Worm (Caenorhabditis elegans) whole organism, late embryonic: ENCODE data around the gene Y67H2A.2.
A peak's percentile ranks its signal among the peaks of the same experiment; 100 is the strongest.

Source experiments
- C08G9.2 ChIP-seq: sonication (generic microtip); optimal IDR thresholded peaks from 2 replicates; lab custom pipeline; 2016; ENCODE audit warnings: mild to moderate bottlenecking, missing genetic modification characterization, moderate library complexity, missing compliant biosample characterization
- F13H6.1 ChIP-seq: sonication (generic microtip); optimal IDR thresholded peaks from 2 replicates; lab custom pipeline; 2016; ENCODE audit warnings: missing genetic modification characterization, missing compliant biosample characterization
- K09A11.1 ChIP-seq: sonication (generic microtip); optimal IDR thresholded peaks from 2 replicates; lab custom pipeline; 2017; ENCODE audit warnings: antibody characterized with exemption, mild to moderate bottlenecking, missing genetic modification characterization, missing compliant biosample characterization; ENCODE audit not compliant: insufficient read depth
- T23F11.4 ChIP-seq: fragments of 200-800 bp; sonication (Bioruptor generic); optimal IDR thresholded peaks from 2 replicates; lab custom pipeline; 2018; ENCODE audit warnings: mild to moderate bottlenecking, missing genetic modification characterization, missing compliant biosample characterization
- ceh-14 ChIP-seq: sonication (generic microtip); optimal IDR thresholded peaks from 2 replicates; lab custom pipeline; 2016; ENCODE audit warnings: missing genotype, missing genetic modification characterization, missing compliant biosample characterization
- ceh-18 ChIP-seq: sonication (generic microtip); optimal IDR thresholded peaks from 2 replicates; lab custom pipeline; 2016; ENCODE audit warnings: missing genetic modification characterization, missing compliant biosample characterization
- ceh-30 ChIP-seq: fragments of 150-350 bp; optimal IDR thresholded peaks from 2 replicates; lab custom pipeline; 2014; ENCODE audit warnings: missing biosample characterization, missing genetic modification characterization
- ceh-34 ChIP-seq: sonication (generic microtip); optimal IDR thresholded peaks from 2 replicates; lab custom pipeline; 2016; ENCODE audit warnings: mild to moderate bottlenecking, missing genetic modification characterization, missing compliant biosample characterization
- ceh-6 ChIP-seq: fragments of 200-800 bp; sonication (Bioruptor generic); optimal IDR thresholded peaks from 2 replicates; lab custom pipeline; 2018; ENCODE audit warnings: mild to moderate bottlenecking, missing genetic modification characterization, missing compliant biosample characterization
- ceh-9 ChIP-seq: sonication (generic microtip); optimal IDR thresholded peaks from 2 replicates; lab custom pipeline; 2016; ENCODE audit warnings: mild to moderate bottlenecking, missing genetic modification characterization, inconsistent platforms, missing compliant biosample characterization
- eyg-1 ChIP-seq: sonication (generic microtip); optimal IDR thresholded peaks from 2 replicates; lab custom pipeline; 2016; ENCODE audit warnings: missing genotype, missing genetic modification characterization, missing compliant biosample characterization
- fax-1 ChIP-seq: sonication (generic microtip); optimal IDR thresholded peaks from 2 replicates; lab custom pipeline; 2016; ENCODE audit warnings: missing genotype, missing genetic modification characterization, missing compliant biosample characterization
- fkh-10 ChIP-seq: fragments of 150-350 bp; optimal IDR thresholded peaks from 2 replicates; lab custom pipeline; 2014; ENCODE audit warnings: missing biosample characterization, missing genetic modification reagents, missing genetic modification characterization
- hlh-13 ChIP-seq: fragments of 200-800 bp; sonication (Bioruptor generic); optimal IDR thresholded peaks from 2 replicates; lab custom pipeline; 2018; ENCODE audit warnings: mild to moderate bottlenecking, missing genetic modification characterization, missing compliant biosample characterization
- hlh-30 ChIP-seq: sonication (generic microtip); optimal IDR thresholded peaks from 2 replicates; lab custom pipeline; 2017; ENCODE audit warnings: antibody characterized with exemption, missing genetic modification characterization, missing compliant biosample characterization; ENCODE audit not compliant: insufficient read depth
- lin-11 ChIP-seq: fragments of 200-800 bp; sonication (Bioruptor generic); optimal IDR thresholded peaks from 2 replicates; lab custom pipeline; 2018; ENCODE audit warnings: mild to moderate bottlenecking, missing genetic modification characterization, missing compliant biosample characterization
- mec-3 ChIP-seq: sonication (generic microtip); optimal IDR thresholded peaks from 2 replicates; lab custom pipeline; 2016; ENCODE audit warnings: borderline replicate concordance, missing genetic modification characterization, missing compliant biosample characterization
- nfya-1 ChIP-seq: sonication (generic microtip); optimal IDR thresholded peaks from 2 replicates; lab custom pipeline; 2017; ENCODE audit warnings: missing genetic modification characterization, mild to moderate bottlenecking, missing compliant biosample characterization, antibody characterized with exemption, moderate library complexity
- nhr-232 ChIP-seq: sonication (generic microtip); optimal IDR thresholded peaks from 2 replicates; lab custom pipeline; 2016; ENCODE audit warnings: missing genetic modification characterization, missing compliant biosample characterization
- npax-4 ChIP-seq: sonication (generic microtip); optimal IDR thresholded peaks from 2 replicates; lab custom pipeline; 2016; ENCODE audit warnings: missing genetic modification characterization, missing compliant biosample characterization
- odd-2 ChIP-seq: sonication (generic microtip); optimal IDR thresholded peaks from 2 replicates; lab custom pipeline; 2017; ENCODE audit warnings: antibody characterized with exemption, mild to moderate bottlenecking, missing genetic modification characterization, missing compliant biosample characterization
- pqm-1 ChIP-seq: sonication (generic microtip); optimal IDR thresholded peaks from 2 replicates; lab custom pipeline; 2016; ENCODE audit warnings: missing genetic modification characterization, missing compliant biosample characterization
- pros-1 ChIP-seq: fragments of 150-350 bp; optimal IDR thresholded peaks from 2 replicates; lab custom pipeline; 2014; ENCODE audit warnings: missing biosample characterization, missing genetic modification reagents, missing genetic modification characterization
- ref-2 ChIP-seq: sonication (generic microtip); optimal IDR thresholded peaks from 2 replicates; lab custom pipeline; 2016; ENCODE audit warnings: missing genetic modification characterization, missing compliant biosample characterization
- rnt-1 ChIP-seq: sonication (generic microtip); optimal IDR thresholded peaks from 2 replicates; lab custom pipeline; 2016; ENCODE audit warnings: missing genetic modification characterization, missing compliant biosample characterization
- sox-4 ChIP-seq: sonication (generic microtip); optimal IDR thresholded peaks from 2 replicates; lab custom pipeline; 2017; ENCODE audit warnings: mild to moderate bottlenecking, missing genetic modification characterization, inconsistent platforms, missing compliant biosample characterization
- syd-9 ChIP-seq: sonication (generic microtip); optimal IDR thresholded peaks from 2 replicates; lab custom pipeline; 2016; ENCODE audit warnings: mild to moderate bottlenecking, missing genetic modification characterization, moderate library complexity, missing compliant biosample characterization
- tbx-2 ChIP-seq: sonication (generic microtip); optimal IDR thresholded peaks from 2 replicates; lab custom pipeline; 2016; ENCODE audit warnings: missing genetic modification characterization, missing compliant biosample characterization
- tbx-7 ChIP-seq: sonication (generic microtip); optimal IDR thresholded peaks from 2 replicates; lab custom pipeline; 2016; ENCODE audit warnings: missing genotype, missing genetic modification characterization, missing compliant biosample characterization
- zip-5 ChIP-seq: sonication (generic microtip); optimal IDR thresholded peaks from 2 replicates; lab custom pipeline; 2016; ENCODE audit warnings: missing genetic modification characterization, missing compliant biosample characterization
- ztf-16 ChIP-seq: sonication (generic microtip); optimal IDR thresholded peaks from 2 replicates; lab custom pipeline; 2017; ENCODE audit warnings: missing genetic modification characterization, missing compliant biosample characterization

Gene Y67H2A.2

DNA sequence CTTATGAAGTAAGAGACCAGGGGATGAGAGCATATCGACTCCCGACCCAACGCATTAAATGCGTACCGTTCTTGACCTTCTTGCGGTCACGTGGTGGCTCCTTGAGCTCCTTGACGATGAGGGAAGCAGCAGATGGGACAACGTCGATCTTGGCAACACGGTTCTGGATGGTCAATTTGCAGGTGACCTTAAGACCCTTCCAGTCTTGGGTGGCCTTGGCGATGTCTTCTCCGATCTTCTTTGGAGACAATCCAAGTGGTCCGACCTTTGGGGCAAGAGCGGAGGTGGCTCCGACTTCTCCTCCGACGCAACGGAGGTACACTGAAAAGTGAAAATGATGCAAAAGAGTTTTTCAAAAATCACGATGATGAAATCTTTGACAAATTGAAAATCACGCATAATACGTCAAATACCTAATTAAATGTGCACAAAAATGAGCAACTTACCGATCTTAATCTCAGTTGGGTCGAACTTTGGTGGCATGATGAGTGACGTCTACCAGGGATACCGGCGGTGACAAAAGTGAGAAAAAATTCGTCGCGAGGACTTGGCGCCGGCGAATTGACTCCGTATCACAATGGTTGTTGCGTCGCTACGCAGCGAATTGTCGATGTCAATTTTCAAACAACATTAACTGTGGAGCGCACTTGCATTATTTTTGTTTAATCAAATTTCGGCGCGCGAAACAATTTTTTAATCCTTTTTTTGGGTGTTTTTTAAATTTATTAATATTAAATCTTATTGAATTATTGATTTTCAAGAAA is 57.4 kb downstream of the Y67H2A.2 start, which contains the start of gene rpl-12 (continued):
- TF ChIP-seq hlh-13 (peak; percentile 8), nfya-1 (tag; lab: Kevin White, UChicago) (peak; percentile 92), mec-3 (tag; lab: Kevin White, UChicago) (no peak), C08G9.2 (tag; lab: Kevin White, UChicago) (peak; percentile 30), T23F11.4 (GFP tag; lab: Kevin White, UChicago) (peak; percentile 26), pros-1 (tag; lab: Kevin White, UChicago) (peak; percentile 73), npax-4 (tag; lab: Kevin White, UChicago) (no peak), eyg-1 (tag; lab: Kevin White, UChicago) (peak; percentile 4), pqm-1 (peak; percentile 59), ceh-14 (tag; lab: Kevin White, UChicago) (peak; percentile 92), lin-11 (tag; lab: Kevin White, UChicago) (peak; percentile 11), K09A11.1 (tag; lab: Kevin White, UChicago) (peak; percentile 44), ztf-16 (tag; lab: Kevin White, UChicago) (no peak), tbx-2 (peak; percentile 94), zip-5 (tag; lab: Kevin White, UChicago) (no peak), ref-2 (tag; lab: Kevin White, UChicago) (peak; percentile 93), F13H6.1 (tag; lab: Kevin White, UChicago) (peak; percentile 26), odd-2 (no peak), tbx-7 (tag; lab: Kevin White, UChicago) (no peak), ceh-9 (no peak), fax-1 (tag; lab: Kevin White, UChicago) (peak; percentile 80), hlh-30 (tag; lab: Kevin White, UChicago) (peak; percentile 66), ceh-6 (GFP tag; lab: Kevin White, UChicago) (no peak), sox-4 (tag; lab: Kevin White, UChicago) (no peak), fkh-10 (GFP tag; lab: Kevin White, UChicago) (peak; percentile 52), rnt-1 (tag; lab: Kevin White, UChicago) (peak; percentile 73), ceh-34 (tag; lab: Kevin White, UChicago) (peak; percentile 98), ceh-18 (peak; percentile 94), nhr-232 (tag; lab: Kevin White, UChicago) (no peak), ceh-30 (tag; lab: Kevin White, UChicago) (no peak), syd-9 (tag; lab: Kevin White, UChicago) (peak; percentile 23)
